Fruit fly (Drosophila melanogaster) whole organism, pupa: Measurements from ENCODE around the gene Taf11.

Source experiments
- CG10348 ChIP-seq: fragments of 200-800 bp; sonication (Bioruptor generic); IDR thresholded peaks from 2 replicates; pipeline ENCODE4 v1.3.6; 2022; ENCODE audit warnings: missing biosample characterization, missing genetic modification characterization
- CG14655 ChIP-seq: fragments of 200-800 bp; sonication (Bioruptor generic); optimal IDR thresholded peaks from 3 replicates; lab custom pipeline; 2017; ENCODE audit warnings: mild to moderate bottlenecking, missing biosample characterization, missing genetic modification reagents, missing genetic modification characterization
- CG15710 ChIP-seq: fragments of 200-800 bp; sonication (Bioruptor generic); optimal IDR thresholded peaks from 2 replicates; lab custom pipeline; 2018; ENCODE audit warnings: missing biosample characterization, mild to moderate bottlenecking, missing genetic modification characterization, moderate library complexity
- CG32121 ChIP-seq: fragments of 200-800 bp; sonication (Bioruptor generic); IDR thresholded peaks from 2 replicates; pipeline ENCODE4 v1.3.6; 2022; ENCODE audit warnings: missing biosample characterization, missing genetic modification characterization
- CG34367 ChIP-seq: fragments of 200-800 bp; sonication (Bioruptor generic); optimal IDR thresholded peaks from 2 replicates; lab custom pipeline; 2018; ENCODE audit warnings: missing biosample characterization, mild to moderate bottlenecking, missing genetic modification characterization
- CG4496 ChIP-seq: fragments of 200-800 bp; sonication (Bioruptor generic); IDR thresholded peaks from 3 replicates; pipeline ENCODE4 v1.3.6; 2022; ENCODE audit warnings: missing biosample characterization, missing genetic modification characterization
- CG8301 ChIP-seq: fragments of 200-800 bp; sonication (Bioruptor generic); optimal IDR thresholded peaks from 2 replicates; lab custom pipeline; 2018; ENCODE audit warnings: missing biosample characterization, mild to moderate bottlenecking, missing genetic modification characterization
- CG9948 ChIP-seq: fragments of 200-800 bp; sonication (Bioruptor generic); optimal IDR thresholded peaks from 2 replicates; lab custom pipeline; 2018; ENCODE audit warnings: missing biosample characterization, mild to moderate bottlenecking, missing genetic modification characterization, moderate library complexity
- D1 ChIP-seq: fragments of 200-800 bp; sonication (Bioruptor generic); optimal IDR thresholded peaks from 2 replicates; lab custom pipeline; 2018; ENCODE audit warnings: missing biosample characterization, mild to moderate bottlenecking, missing genetic modification characterization, moderate library complexity
- EcR ChIP-seq: fragments of 200-800 bp; sonication (Bioruptor generic); optimal IDR thresholded peaks from 3 replicates; lab custom pipeline; 2019; ENCODE audit warnings: missing biosample characterization, missing genetic modification characterization, mild to moderate bottlenecking, moderate library complexity, missing genetic modification reagents
- Ets98B ChIP-seq: fragments of 200-800 bp; sonication (Bioruptor generic); IDR thresholded peaks from 2 replicates; pipeline ENCODE4 v1.3.6; 2022; ENCODE audit warnings: missing biosample characterization, missing genetic modification characterization
- Pif1A ChIP-seq: fragments of 200-800 bp; sonication (Bioruptor generic); optimal IDR thresholded peaks from 3 replicates; lab custom pipeline; 2016; ENCODE audit warnings: missing biosample characterization, missing genetic modification characterization
- Snoo ChIP-seq: fragments of 200-800 bp; sonication (Bioruptor generic); optimal IDR thresholded peaks from 3 replicates; lab custom pipeline; 2017; ENCODE audit warnings: missing biosample characterization, mild to moderate bottlenecking, missing genetic modification characterization, inconsistent platforms
- fd96Ca ChIP-seq: fragments of 200-800 bp; sonication (Bioruptor generic); IDR thresholded peaks from 3 replicates; pipeline ENCODE4 v1.3.6; 2022; ENCODE audit warnings: missing biosample characterization, missing genetic modification characterization
- gl ChIP-seq: fragments of 200-800 bp; sonication (Bioruptor generic); optimal IDR thresholded peaks from 2 replicates; lab custom pipeline; 2018; ENCODE audit warnings: missing biosample characterization, mild to moderate bottlenecking, missing genetic modification characterization

Gene Taf11

dm6 chr2L:9729618-9730284 lies 33.3 kb downstream of the Taf11 start, which contains the start of gene CG13116:
TSS of gene CG13116 (plus strand) at chr2L:9729940.
- TF ChIP-seq EcR (GFP tag; lab: Kevin White, UChicago) (peak; percentile 51), CG34367 (tag; lab: Kevin White, UChicago) (no peak), CG8301 (tag; lab: Kevin White, UChicago) (no peak), Snoo (tag; lab: Kevin White, UChicago) (no peak), CG15710 (tag; lab: Kevin White, UChicago) (no peak), Ets98B (GFP tag; lab: Robert Waterston, UW) (no peak), CG4496 (GFP tag; lab: Robert Waterston, UW) (no peak), CG14655 (GFP tag; lab: Kevin White, UChicago) (no peak), fd96Ca (GFP tag; lab: Robert Waterston, UW) (no peak)

DNA sequence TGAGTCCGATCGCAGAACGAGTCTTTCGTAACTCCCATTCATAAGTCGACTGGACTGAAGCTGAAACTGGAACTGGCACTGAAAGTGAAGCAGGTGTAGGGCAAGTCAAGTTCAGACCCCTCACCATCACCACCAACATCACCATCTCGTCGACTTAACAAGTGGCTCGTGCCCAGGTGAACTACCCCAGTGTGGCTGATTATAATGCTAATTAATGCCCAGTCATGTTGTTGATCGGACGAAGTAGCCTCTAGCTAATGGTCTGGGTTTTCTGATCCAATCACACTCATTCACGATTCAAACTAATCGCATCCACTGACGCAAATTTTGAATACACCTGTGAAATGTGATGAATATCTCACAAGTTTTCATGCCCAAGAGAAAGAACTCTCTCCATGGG lies 34.3 kb downstream of the Taf11 start:
- TF ChIP-seq Pif1A (no peak), CG10348 (GFP tag; lab: Robert Waterston, UW) (no peak), CG9948 (tag; lab: Kevin White, UChicago) (no peak), Snoo (tag; lab: Kevin White, UChicago) (no peak), D1 (tag; lab: Kevin White, UChicago) (no peak), CG4496 (GFP tag; lab: Robert Waterston, UW) (no peak), CG15710 (tag; lab: Kevin White, UChicago) (no peak), gl (tag; lab: Kevin White, UChicago) (no peak), Ets98B (GFP tag; lab: Robert Waterston, UW) (no peak), EcR (GFP tag; lab: Kevin White, UChicago) (no peak), CG8301 (tag; lab: Kevin White, UChicago) (no peak), CG32121 (GFP tag; lab: Robert Waterston, UW) (no peak)
- TF ChIP-seq, all 21 proteins: peak for 0
